Worm (Caenorhabditis elegans) whole organism, L2 larva: ENCODE data around the gene T22F3.2.

Source experiments
- C34F6.9 ChIP-seq: fragments of 150-350 bp; optimal IDR thresholded peaks from 2 replicates; lab custom pipeline; 2014; ENCODE audit warnings: missing biosample characterization, missing genetic modification characterization
- R02D3.7 ChIP-seq: fragments of 150-350 bp; optimal IDR thresholded peaks from 2 replicates; lab custom pipeline; 2014; ENCODE audit warnings: missing biosample characterization, missing genetic modification characterization
- Y55F3AM.14 ChIP-seq: fragments of 200-800 bp; sonication (Bioruptor generic); optimal IDR thresholded peaks from 2 replicates; lab custom pipeline; 2018; ENCODE audit warnings: mild to moderate bottlenecking, missing genetic modification characterization, missing compliant biosample characterization
- ZK546.5 ChIP-seq: sonication (generic microtip); optimal IDR thresholded peaks from 2 replicates; lab custom pipeline; 2017; ENCODE audit warnings: missing biosample characterization, missing genetic modification characterization
- alr-1 ChIP-seq: fragments of 150-350 bp; optimal IDR thresholded peaks from 2 replicates; lab custom pipeline; 2014; ENCODE audit warnings: missing biosample characterization, missing genetic modification characterization
- aly-2 ChIP-seq: fragments of 150-350 bp; optimal IDR thresholded peaks from 2 replicates; lab custom pipeline; 2014; ENCODE audit warnings: missing biosample characterization, missing genetic modification characterization
- ama-1 ChIP-seq: fragments of 150-350 bp; optimal IDR thresholded peaks from 2 replicates; lab custom pipeline; 2018; ENCODE audit warnings: inconsistent platforms
- blmp-1 ChIP-seq: sonication (generic microtip); optimal IDR thresholded peaks from 2 replicates; lab custom pipeline; 2017; ENCODE audit warnings: missing genetic modification characterization, mild to moderate bottlenecking, missing compliant biosample characterization, antibody characterized with exemption, moderate library complexity; ENCODE audit not compliant: insufficient read depth
- ceh-16 ChIP-seq: fragments of 150-350 bp; optimal IDR thresholded peaks from 2 replicates; lab custom pipeline; 2014; ENCODE audit warnings: missing biosample characterization, missing genetic modification characterization
- ceh-82 ChIP-seq: fragments of 150-350 bp; optimal IDR thresholded peaks from 2 replicates; lab custom pipeline; 2014; ENCODE audit warnings: missing biosample characterization, missing genetic modification characterization
- crh-2 ChIP-seq: sonication (generic microtip); optimal IDR thresholded peaks from 2 replicates; lab custom pipeline; 2017; ENCODE audit warnings: missing biosample characterization, missing genetic modification characterization
- egl-27 ChIP-seq: sonication (generic microtip); optimal IDR thresholded peaks from 3 replicates; lab custom pipeline; 2017; ENCODE audit warnings: missing biosample characterization, missing genetic modification reagents, missing genetic modification characterization
- fos-1 ChIP-seq: fragments of 150-350 bp; optimal IDR thresholded peaks from 2 replicates; lab custom pipeline; 2014; ENCODE audit warnings: missing biosample characterization, missing genetic modification characterization
- gmeb-1 ChIP-seq: fragments of 150-350 bp; optimal IDR thresholded peaks from 2 replicates; lab custom pipeline; 2014; ENCODE audit warnings: missing biosample characterization, missing genetic modification characterization
- lin-11 ChIP-seq: fragments of 150-350 bp; sonication (generic microtip); optimal IDR thresholded peaks from 2 replicates; lab custom pipeline; 2014; ENCODE audit warnings: missing biosample characterization, missing genetic modification characterization, inconsistent platforms, mixed read lengths
- lin-13 ChIP-seq: fragments of 150-350 bp; optimal IDR thresholded peaks from 2 replicates; lab custom pipeline; 2014; ENCODE audit warnings: missing biosample characterization, missing genetic modification reagents, missing genetic modification characterization
- lin-39 ChIP-seq: fragments of 150-350 bp; optimal IDR thresholded peaks from 2 replicates; lab custom pipeline; 2014; ENCODE audit warnings: missing biosample characterization, missing genetic modification reagents, missing genetic modification characterization
- lsy-2 ChIP-seq, 2 experiments: fragments of 150-350 bp in 1 of 2; sonication (generic microtip) in 1 of 2; optimal IDR thresholded peaks; 2 replicates each; lab custom pipeline; 2014 to 2017; ENCODE audit warnings: missing biosample characterization in 2 of 2, missing genetic modification characterization in 2 of 2
- mbf-1 ChIP-seq: sonication (generic microtip); optimal IDR thresholded peaks from 2 replicates; lab custom pipeline; 2017; ENCODE audit warnings: missing biosample characterization, missing genetic modification characterization
- mdl-1 ChIP-seq, 2 experiments: fragments of 150-350 bp in 1 of 2; sonication (generic microtip) in 1 of 2; optimal IDR thresholded peaks; 2 replicates each; lab custom pipeline; 2017; ENCODE audit warnings: missing biosample characterization in 2 of 2, missing genetic modification characterization in 2 of 2
- nhr-10 ChIP-seq: sonication (generic microtip); optimal IDR thresholded peaks from 2 replicates; lab custom pipeline; 2017; ENCODE audit warnings: missing biosample characterization, missing genetic modification characterization
- nhr-11 ChIP-seq: fragments of 150-350 bp; optimal IDR thresholded peaks from 2 replicates; lab custom pipeline; 2014; ENCODE audit warnings: missing biosample characterization, missing genetic modification characterization
- nhr-12 ChIP-seq: fragments of 150-350 bp; optimal IDR thresholded peaks from 2 replicates; lab custom pipeline; 2014; ENCODE audit warnings: missing biosample characterization, missing genetic modification characterization
- nhr-129 ChIP-seq: fragments of 150-350 bp; optimal IDR thresholded peaks from 2 replicates; lab custom pipeline; 2014; ENCODE audit warnings: missing biosample characterization, missing genetic modification characterization
- nhr-21 ChIP-seq: fragments of 150-350 bp; optimal IDR thresholded peaks from 2 replicates; lab custom pipeline; 2014; ENCODE audit warnings: missing biosample characterization, missing genetic modification characterization
- nhr-237 ChIP-seq: fragments of 150-350 bp; optimal IDR thresholded peaks from 2 replicates; lab custom pipeline; 2014; ENCODE audit warnings: missing biosample characterization, missing genetic modification characterization
- nhr-77 ChIP-seq: fragments of 150-350 bp; optimal IDR thresholded peaks from 2 replicates; lab custom pipeline; 2014; ENCODE audit warnings: missing biosample characterization, missing genetic modification characterization
- peb-1 ChIP-seq: fragments of 150-350 bp; optimal IDR thresholded peaks from 2 replicates; lab custom pipeline; 2014; ENCODE audit warnings: missing biosample characterization, missing genetic modification characterization
- skn-1 ChIP-seq: sonication (generic microtip); optimal IDR thresholded peaks from 2 replicates; lab custom pipeline; 2017; ENCODE audit warnings: missing biosample characterization, missing genetic modification characterization
- sma-3 ChIP-seq: sonication (generic microtip); optimal IDR thresholded peaks from 2 replicates; lab custom pipeline; 2016; ENCODE audit warnings: missing genetic modification reagents, missing genetic modification characterization, missing compliant biosample characterization
- sma-9 ChIP-seq, 2 experiments: fragments of 150-350 bp in 1 of 2; sonication (generic microtip) in 1 of 2; optimal IDR thresholded peaks; 2 replicates each; lab custom pipeline; 2014 to 2016; ENCODE audit warnings: missing genetic modification characterization in 2 of 2, mild to moderate bottlenecking in 1 of 2, missing biosample characterization in 1 of 2, missing compliant biosample characterization in 1 of 2, missing genetic modification reagents in 1 of 2, moderate library complexity in 1 of 2
- snpc-4 ChIP-seq: fragments of 150-350 bp; optimal IDR thresholded peaks from 2 replicates; lab custom pipeline; 2014; ENCODE audit warnings: missing biosample characterization, missing genetic modification characterization
- unc-39 ChIP-seq: fragments of 150-350 bp; optimal IDR thresholded peaks from 2 replicates; lab custom pipeline; 2014; ENCODE audit warnings: missing biosample characterization, missing genetic modification characterization
- unc-55 ChIP-seq: fragments of 150-350 bp; sonication (generic microtip); optimal IDR thresholded peaks from 3 replicates; lab custom pipeline; 2014; ENCODE audit warnings: missing biosample characterization, missing genetic modification reagents, missing genetic modification characterization
- unc-62 ChIP-seq: fragments of 150-350 bp; optimal IDR thresholded peaks from 2 replicates; lab custom pipeline; 2014; ENCODE audit warnings: missing biosample characterization, missing genetic modification reagents, missing genetic modification characterization
- zag-1 ChIP-seq: fragments of 150-350 bp; optimal IDR thresholded peaks from 2 replicates; lab custom pipeline; 2014; ENCODE audit warnings: missing biosample characterization, missing genetic modification characterization
- ztf-1 ChIP-seq: fragments of 200-800 bp; sonication (Bioruptor generic); conservative IDR thresholded peaks from 2 replicates; pipeline ENCODE4 v1.3.6; 2022; ENCODE audit warnings: missing genetic modification characterization, missing compliant biosample characterization
- ztf-11 ChIP-seq: sonication (generic microtip); optimal IDR thresholded peaks from 2 replicates; lab custom pipeline; 2017; ENCODE audit warnings: missing biosample characterization, missing genetic modification characterization

The T22F3.2 gene

DNA sequence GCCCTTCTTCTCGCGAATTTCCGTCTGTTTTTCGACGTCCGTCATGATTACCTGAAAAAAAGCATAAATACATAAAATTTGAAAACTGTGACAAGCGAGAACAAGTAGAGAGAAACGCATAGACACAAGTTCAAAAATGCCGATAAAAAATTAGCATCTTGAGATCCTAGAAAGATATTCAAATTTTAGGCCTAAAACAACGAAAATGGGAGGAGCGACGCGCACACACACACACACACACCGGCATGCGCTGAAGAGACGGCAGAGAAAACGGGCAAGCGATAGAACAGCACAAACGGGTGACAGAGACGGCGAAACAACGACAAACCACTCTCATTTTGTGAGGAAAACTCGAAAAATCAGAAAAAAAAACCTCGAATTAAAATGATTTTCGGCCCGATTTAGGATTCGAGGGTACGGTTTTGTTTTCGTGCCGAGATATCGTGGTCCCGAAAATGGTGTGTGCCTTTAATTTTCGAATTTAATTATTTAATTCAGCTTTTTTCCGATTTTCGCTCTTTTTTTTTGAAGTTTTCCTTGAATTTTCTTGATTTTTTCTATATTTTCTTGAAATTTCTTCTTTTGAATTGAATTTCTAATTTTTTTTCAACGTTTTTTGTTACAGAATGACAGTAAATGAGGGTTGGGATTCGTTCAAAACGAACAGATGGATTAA, at the start of gene T22F3.2, which contains the start of gene rpl-11.1:
T22F3.2 (plus strand) TSS at position 626 of the 676 bp plus-strand sequence.
rpl-11.1 (minus strand) TSS at position 51 of the 676 bp plus-strand sequence.
- TF ChIP-seq lin-39 (no peak), gmeb-1 (no peak), peb-1 (no peak), sma-9 (GFP tag; optimal IDR thresholded peaks at IDR 0.05; lab: Kevin White, UChicago) (peak; percentile 6), sma-9 (tag; optimal IDR thresholded peaks at IDR 0.05; lab: Kevin White, UChicago) (no peak), ceh-16 (tag; lab: Kevin White, UChicago) (no peak), lin-13 (GFP tag; lab: Kevin White, UChicago) (no peak), nhr-12 (tag; lab: Kevin White, UChicago) (no peak), mdl-1 (tag; optimal IDR thresholded peaks at IDR 0.05; lab: Kevin White, UChicago) (no peak), Y55F3AM.14 (GFP tag; lab: Kevin White, UChicago) (no peak), lsy-2 (tag; optimal IDR thresholded peaks at IDR 0.05; lab: Kevin White, UChicago) (peak in 1 of 2 experiments; percentile 27), aly-2 (tag; lab: Kevin White, UChicago) (no peak), ztf-11 (tag; lab: Kevin White, UChicago) (no peak), nhr-11 (tag; lab: Kevin White, UChicago) (no peak), nhr-21 (no peak), unc-39 (tag; lab: Kevin White, UChicago) (no peak), unc-55 (GFP tag; lab: Kevin White, UChicago) (peak; percentile 42), egl-27 (tag; lab: Kevin White, UChicago) (no peak), blmp-1 (tag; lab: Kevin White, UChicago) (no peak), zag-1 (no peak), alr-1 (tag; lab: Kevin White, UChicago) (no peak), nhr-77 (tag; lab: Kevin White, UChicago) (no peak), nhr-129 (peak; percentile 34), unc-62 (GFP tag; lab: Kevin White, UChicago) (no peak), R02D3.7 (no peak), crh-2 (tag; lab: Kevin White, UChicago) (no peak), fos-1 (tag; lab: Kevin White, UChicago) (no peak), ztf-1 (GFP tag; lab: Robert Waterston, UW) (no peak), C34F6.9 (tag; lab: Kevin White, UChicago) (peak; percentile 40), sma-3 (GFP tag; lab: Kevin White, UChicago) (no peak), ama-1 (lab: Kevin White, UChicago) (no peak), ceh-82 (tag; lab: Kevin White, UChicago) (no peak)

DNA sequence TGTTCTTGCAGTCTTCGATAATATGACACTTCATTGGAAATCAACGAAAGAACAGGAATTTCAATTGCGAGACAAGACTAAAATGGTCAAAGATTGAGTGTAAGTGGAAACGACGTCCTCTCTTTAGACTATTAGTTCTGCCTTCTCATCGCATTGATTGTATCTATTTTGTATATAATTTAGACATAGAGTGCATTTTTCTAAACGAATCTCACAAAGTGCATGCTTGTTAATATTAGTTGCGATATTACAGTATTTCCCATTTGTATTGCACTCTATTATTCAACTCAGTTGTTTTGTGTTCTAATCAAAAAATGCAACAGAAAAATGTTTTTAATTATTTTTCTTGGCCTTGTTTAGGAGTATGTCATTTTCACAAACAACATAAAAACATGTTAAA, 48.1 kb upstream of the T22F3.2 start, which contains the start of gene nhr-93:
nhr-93 (minus strand) TSS at position 101 of the 400 bp plus-strand sequence.
- TF ChIP-seq crh-2 (tag; lab: Kevin White, UChicago): no peak
- TF ChIP-seq lin-39: no peak
- TF ChIP-seq fos-1 (tag; lab: Kevin White, UChicago): no peak
- no peak for TF ChIP-seq unc-55 (GFP tag; lab: Kevin White, UChicago)
- TF ChIP-seq ceh-82 (tag; lab: Kevin White, UChicago): no peak
- TF ChIP-seq ZK546.5 (tag; lab: Kevin White, UChicago): no peak
- TF ChIP-seq C34F6.9 (tag; lab: Kevin White, UChicago): no peak
- no peak for TF ChIP-seq nhr-10 (tag; lab: Kevin White, UChicago)
- no peak for TF ChIP-seq nhr-12 (tag; lab: Kevin White, UChicago)
- TF ChIP-seq zag-1: no peak
- TF ChIP-seq mbf-1: no peak
- no peak for TF ChIP-seq nhr-77 (tag; lab: Kevin White, UChicago)
- TF ChIP-seq nhr-21: no peak
- no peak for TF ChIP-seq gmeb-1
- TF ChIP-seq lin-11 (tag; lab: Kevin White, UChicago): no peak
- no peak for TF ChIP-seq lin-13 (GFP tag; lab: Kevin White, UChicago)
- no peak for TF ChIP-seq unc-39 (tag; lab: Kevin White, UChicago)
- no peak for TF ChIP-seq blmp-1 (tag; lab: Kevin White, UChicago)
- TF ChIP-seq, all 48 proteins: peak for 0

DNA sequence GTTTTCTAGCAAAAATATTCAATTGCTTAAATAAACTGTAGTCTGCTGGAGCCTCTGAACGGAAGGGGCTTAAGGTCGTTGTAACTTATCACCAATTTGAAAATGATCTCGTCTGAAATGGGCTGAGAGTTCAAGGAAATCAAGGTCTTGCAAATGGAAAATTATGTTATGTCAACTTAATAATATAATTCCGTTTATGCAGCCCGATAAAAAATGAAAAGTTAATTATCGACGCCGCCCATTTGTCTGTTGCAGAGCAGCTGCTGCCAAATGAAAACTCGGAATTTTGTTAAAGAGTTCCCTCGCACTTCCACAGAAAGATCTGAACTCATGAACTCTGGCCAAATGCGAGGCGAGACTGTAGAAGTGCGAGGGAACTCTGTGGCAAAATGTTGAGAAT, 45.3 kb upstream of the T22F3.2 start, which contains the start of gene srbc-67:
srbc-67 (minus strand) TSS at position 101 of the 400 bp plus-strand sequence.
- TF ChIP-seq unc-39 (tag; lab: Kevin White, UChicago) (no peak), R02D3.7 (no peak), snpc-4 (no peak), lsy-2 (tag; optimal IDR thresholded peaks at IDR 0.05; lab: Kevin White, UChicago) (no peak), sma-3 (GFP tag; lab: Kevin White, UChicago) (no peak), lin-11 (tag; lab: Kevin White, UChicago) (no peak), lin-13 (GFP tag; lab: Kevin White, UChicago) (no peak), skn-1 (tag; lab: Kevin White, UChicago) (no peak), Y55F3AM.14 (GFP tag; lab: Kevin White, UChicago) (no peak), ceh-82 (tag; lab: Kevin White, UChicago) (no peak), nhr-10 (tag; lab: Kevin White, UChicago) (no peak), sma-9 (GFP tag; optimal IDR thresholded peaks at IDR 0.05; lab: Kevin White, UChicago) (no peak), sma-9 (tag; optimal IDR thresholded peaks at IDR 0.05; lab: Kevin White, UChicago) (no peak), nhr-11 (tag; lab: Kevin White, UChicago) (no peak), nhr-129 (no peak), nhr-237 (tag; lab: Kevin White, UChicago) (no peak), crh-2 (tag; lab: Kevin White, UChicago) (no peak)
